Worm (Caenorhabditis elegans) whole organism, mixed stage, embryonic: ENCODE data around the gene Y50D7A.3.

Experiments used
- M03D4.4 ChIP-seq: sonication (generic microtip); optimal IDR thresholded peaks from 2 replicates; lab custom pipeline; 2017; ENCODE audit warnings: mild to moderate bottlenecking, missing genetic modification characterization, missing compliant biosample characterization
- elt-1 ChIP-seq: sonication (generic microtip); optimal IDR thresholded peaks from 2 replicates; lab custom pipeline; 2017; ENCODE audit warnings: missing genetic modification characterization, mild to moderate bottlenecking, missing compliant biosample characterization, antibody characterized with exemption, moderate library complexity, borderline replicate concordance; ENCODE audit not compliant: insufficient read depth
- nhr-28 ChIP-seq: fragments of 150-350 bp; optimal IDR thresholded peaks from 2 replicates; lab custom pipeline; 2014; ENCODE audit warnings: missing biosample characterization, missing genetic modification characterization
- pha-4 ChIP-seq: fragments of 150-350 bp; optimal IDR thresholded peaks from 2 replicates; lab custom pipeline; 2018; ENCODE audit warnings: missing biosample characterization, missing genetic modification reagents, missing genetic modification characterization
- unc-62 ChIP-seq: fragments of 150-350 bp; optimal IDR thresholded peaks from 2 replicates; lab custom pipeline; 2014; ENCODE audit warnings: missing biosample characterization, missing genetic modification reagents, missing genetic modification characterization
- ztf-11 ChIP-seq: fragments of 150-350 bp; optimal IDR thresholded peaks from 2 replicates; lab custom pipeline; 2014; ENCODE audit warnings: missing biosample characterization, missing genetic modification characterization

DNA sequence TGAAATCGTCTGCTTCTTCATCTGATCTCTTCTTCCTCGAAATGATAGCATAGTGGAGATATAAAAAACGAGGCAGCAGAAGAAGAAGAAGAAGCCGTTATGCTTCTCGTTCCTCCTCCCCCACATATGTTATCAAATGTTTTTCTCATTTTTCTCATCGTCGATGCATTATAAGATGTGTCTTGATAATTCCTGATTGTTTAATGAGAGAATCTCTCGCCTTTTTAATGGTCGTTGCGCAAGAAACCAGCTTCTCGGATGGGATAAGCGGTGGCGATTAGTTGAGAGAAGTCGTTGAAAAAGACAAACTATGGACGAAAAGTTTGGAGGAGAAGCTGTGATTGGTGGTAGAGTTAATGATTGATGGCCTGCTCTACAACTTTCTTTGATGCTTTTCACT, 40.2 kb downstream of the Y50D7A.3 start, which contains the start of gene Y50D7A.13:
- no peak for TF ChIP-seq elt-1 (tag; lab: Kevin White, UChicago)
- TF ChIP-seq ztf-11 (tag; lab: Kevin White, UChicago), result no peak
- TF ChIP-seq unc-62 (GFP tag; lab: Kevin White, UChicago), result no peak
- TF ChIP-seq nhr-28 (tag; lab: Kevin White, UChicago), result no peak
- TF ChIP-seq pha-4 (tag; lab: Kevin White, UChicago), result no peak
- no peak for TF ChIP-seq M03D4.4 (tag; lab: Kevin White, UChicago)
